Fruit fly (Drosophila melanogaster) whole organism, embryonic: ENCODE results near the gene CG5235.

Source experiments
- Antp ChIP-seq: fragments of 200-800 bp; sonication (Bioruptor generic); optimal IDR thresholded peaks from 3 replicates; lab custom pipeline; 2016; ENCODE audit warnings: missing biosample characterization, missing genetic modification characterization
- Bgb ChIP-seq: fragments of 200-800 bp; sonication (Bioruptor generic); IDR thresholded peaks from 2 replicates; pipeline ENCODE4 v1.3.6; 2022; ENCODE audit warnings: missing biosample characterization, missing genetic modification characterization; ENCODE audit not compliant: partially characterized antibody
- CG10209 ChIP-seq: fragments of 200-800 bp; sonication (Bioruptor generic); optimal IDR thresholded peaks from 3 replicates; lab custom pipeline; 2017; ENCODE audit warnings: missing biosample characterization, mild to moderate bottlenecking, missing genetic modification characterization, missing genetic modification reagents
- CG1233 ChIP-seq: fragments of 200-800 bp; sonication (Bioruptor generic); optimal IDR thresholded peaks from 4 replicates; lab custom pipeline; 2018; ENCODE audit warnings: missing biosample characterization, mild to moderate bottlenecking, missing genetic modification characterization
- CG13287 ChIP-seq: fragments of 200-800 bp; sonication (Bioruptor generic); IDR thresholded peaks from 2 replicates; pipeline ENCODE4 v1.3.6; 2022; ENCODE audit warnings: missing biosample characterization, missing genetic modification characterization; ENCODE audit not compliant: partially characterized antibody
- CG14050 ChIP-seq: fragments of 200-800 bp; sonication (Bioruptor generic); IDR thresholded peaks from 3 replicates; pipeline ENCODE4 v1.3.6; 2022; ENCODE audit warnings: missing biosample characterization, missing genetic modification characterization
- CG14667 ChIP-seq: fragments of 200-800 bp; sonication (Bioruptor generic); IDR thresholded peaks from 2 replicates; pipeline ENCODE4 v1.3.6; 2022; ENCODE audit warnings: missing biosample characterization, missing genetic modification characterization
- CG15011 ChIP-seq: fragments of 200-800 bp; sonication (Bioruptor generic); optimal IDR thresholded peaks from 3 replicates; lab custom pipeline; 2018; ENCODE audit warnings: missing biosample characterization, mild to moderate bottlenecking, missing genetic modification characterization
- CG15269 ChIP-seq: fragments of 200-800 bp; sonication (Bioruptor generic); optimal IDR thresholded peaks from 2 replicates; lab custom pipeline; 2018; ENCODE audit warnings: missing biosample characterization, mild to moderate bottlenecking, missing genetic modification characterization, moderate library complexity
- CG15479 ChIP-seq: fragments of 200-800 bp; sonication (Bioruptor generic); optimal IDR thresholded peaks from 3 replicates; lab custom pipeline; 2019; ENCODE audit warnings: missing biosample characterization, mild to moderate bottlenecking, missing genetic modification characterization, moderate library complexity
- CG16779 ChIP-seq: fragments of 200-800 bp; sonication (Bioruptor generic); IDR thresholded peaks from 2 replicates; pipeline ENCODE4 v1.3.6; 2022; ENCODE audit warnings: missing biosample characterization, missing genetic modification characterization
- CG17328 ChIP-seq: fragments of 200-800 bp; sonication (Bioruptor generic); IDR thresholded peaks from 2 replicates; pipeline ENCODE4 v1.3.6; 2022; ENCODE audit warnings: missing biosample characterization, missing genetic modification characterization
- CG17359 ChIP-seq: fragments of 200-800 bp; sonication (Bioruptor generic); optimal IDR thresholded peaks from 3 replicates; lab custom pipeline; 2018; ENCODE audit warnings: missing biosample characterization, mild to moderate bottlenecking, missing genetic modification characterization, moderate library complexity
- CG18764 ChIP-seq: fragments of 200-800 bp; sonication (Bioruptor generic); optimal IDR thresholded peaks from 3 replicates; lab custom pipeline; 2016; ENCODE audit warnings: missing biosample characterization, missing genetic modification characterization
- CG31388 ChIP-seq: fragments of 200-800 bp; sonication (Bioruptor generic); optimal IDR thresholded peaks from 2 replicates; lab custom pipeline; 2016; ENCODE audit warnings: missing biosample characterization, missing genetic modification characterization
- CG31441 ChIP-seq: fragments of 200-800 bp; sonication (Bioruptor generic); IDR thresholded peaks from 2 replicates; pipeline ENCODE4 v1.3.6; 2022; ENCODE audit warnings: missing biosample characterization, missing genetic modification characterization
- CG4360 ChIP-seq: fragments of 200-800 bp; sonication (Bioruptor generic); IDR thresholded peaks from 2 replicates; pipeline ENCODE4 v1.3.6; 2022; ENCODE audit warnings: missing biosample characterization, missing genetic modification characterization
- CG4707 ChIP-seq: fragments of 200-800 bp; sonication (Bioruptor generic); optimal IDR thresholded peaks from 2 replicates; lab custom pipeline; 2018; ENCODE audit warnings: missing biosample characterization, mild to moderate bottlenecking, missing genetic modification characterization, moderate library complexity
- CG6683 ChIP-seq: fragments of 200-800 bp; sonication (Bioruptor generic); optimal IDR thresholded peaks from 2 replicates; lab custom pipeline; 2017; ENCODE audit warnings: missing biosample characterization, mild to moderate bottlenecking, missing genetic modification characterization, missing genetic modification reagents
- CG7271 ChIP-seq: fragments of 200-800 bp; sonication (Bioruptor generic); optimal IDR thresholded peaks from 2 replicates; lab custom pipeline; 2018; ENCODE audit warnings: missing biosample characterization, mild to moderate bottlenecking, missing genetic modification characterization, moderate library complexity
- CG9727 ChIP-seq: fragments of 200-800 bp; sonication (Bioruptor generic); optimal IDR thresholded peaks from 3 replicates; lab custom pipeline; 2017; ENCODE audit warnings: missing biosample characterization, mild to moderate bottlenecking, missing genetic modification characterization
- CG9797 ChIP-seq: fragments of 200-800 bp; sonication (Bioruptor generic); optimal IDR thresholded peaks from 3 replicates; lab custom pipeline; 2018; ENCODE audit warnings: missing biosample characterization, mild to moderate bottlenecking, missing genetic modification characterization
- D19A ChIP-seq: fragments of 200-800 bp; optimal IDR thresholded peaks from 3 replicates; lab custom pipeline; 2019; ENCODE audit warnings: missing biosample characterization, mild to moderate bottlenecking, missing genetic modification characterization, moderate library complexity
- HmgZ ChIP-seq: fragments of 200-800 bp; sonication (Bioruptor generic); optimal IDR thresholded peaks from 2 replicates; lab custom pipeline; 2018; ENCODE audit warnings: missing biosample characterization, mild to moderate bottlenecking, missing genetic modification characterization
- Hr51 ChIP-seq, 2 experiments: fragments of 200-800 bp; sonication (Bioruptor generic); optimal IDR thresholded peaks; 2 replicates in 1 of 2; 3 replicates in 1 of 2; lab custom pipeline; 2016 to 2018; ENCODE audit warnings: missing biosample characterization in 2 of 2, missing genetic modification characterization in 2 of 2, mild to moderate bottlenecking in 1 of 2, moderate library complexity in 1 of 2
- Lhr ChIP-seq: fragments of 200-800 bp; sonication (Bioruptor generic); optimal IDR thresholded peaks from 3 replicates; lab custom pipeline; 2017; ENCODE audit warnings: mild to moderate bottlenecking, missing biosample characterization, missing genetic modification reagents, missing genetic modification characterization
- Lim3 ChIP-seq: fragments of 200-800 bp; sonication (Bioruptor generic); IDR thresholded peaks from 2 replicates; pipeline ENCODE4 v1.3.6; 2022; ENCODE audit warnings: missing biosample characterization, missing genetic modification characterization
- NfI ChIP-seq: fragments of 200-800 bp; sonication (Bioruptor generic); optimal IDR thresholded peaks from 3 replicates; lab custom pipeline; 2018; ENCODE audit warnings: missing biosample characterization, mild to moderate bottlenecking, missing genetic modification characterization, moderate library complexity
- Oli ChIP-seq: fragments of 200-800 bp; sonication (Bioruptor generic); optimal IDR thresholded peaks from 2 replicates; lab custom pipeline; 2018; ENCODE audit warnings: missing biosample characterization, mild to moderate bottlenecking, missing genetic modification characterization, moderate library complexity
- Ssrp ChIP-seq: fragments of 200-800 bp; sonication (Bioruptor generic); optimal IDR thresholded peaks from 2 replicates; lab custom pipeline; 2018; ENCODE audit warnings: missing biosample characterization, mild to moderate bottlenecking, missing genetic modification characterization, moderate library complexity
- Xrp1 ChIP-seq: fragments of 200-800 bp; sonication (Bioruptor generic); IDR thresholded peaks from 2 replicates; pipeline ENCODE4 v1.3.6; 2022; ENCODE audit warnings: missing biosample characterization, missing genetic modification characterization
- ase ChIP-seq: fragments of 200-800 bp; sonication (Bioruptor generic); IDR thresholded peaks from 3 replicates; pipeline ENCODE4 v1.3.6; 2022; ENCODE audit warnings: missing biosample characterization, missing genetic modification characterization
- cas ChIP-seq: fragments of 200-800 bp; sonication (Bioruptor generic); IDR thresholded peaks from 2 replicates; pipeline ENCODE4 v1.3.6; 2022; ENCODE audit warnings: missing biosample characterization, missing genetic modification characterization
- cato ChIP-seq: fragments of 200-800 bp; sonication (Bioruptor generic); optimal IDR thresholded peaks from 2 replicates; lab custom pipeline; 2016; ENCODE audit warnings: missing biosample characterization, missing genetic modification characterization, borderline replicate concordance
- chn ChIP-seq: fragments of 200-800 bp; sonication (Bioruptor generic); optimal IDR thresholded peaks from 2 replicates; lab custom pipeline; 2016; ENCODE audit warnings: missing biosample characterization, missing genetic modification characterization
- ems ChIP-seq: fragments of 200-800 bp; sonication (Bioruptor generic); optimal IDR thresholded peaks from 3 replicates; lab custom pipeline; 2016; ENCODE audit warnings: missing biosample characterization, missing genetic modification characterization
- fd3F ChIP-seq: fragments of 200-800 bp; sonication (Bioruptor generic); optimal IDR thresholded peaks from 2 replicates; lab custom pipeline; 2018; ENCODE audit warnings: missing biosample characterization, mild to moderate bottlenecking, missing genetic modification characterization, moderate library complexity
- h ChIP-seq: fragments of >200 bp; optimal IDR thresholded peaks from 2 replicates; lab custom pipeline; 2017
- insv ChIP-seq, 2 experiments: fragments of 200-800 bp; sonication (Bioruptor generic); optimal IDR thresholded peaks; 3 replicates each; lab custom pipeline; 2016 to 2018; ENCODE audit warnings: missing biosample characterization in 2 of 2, missing genetic modification characterization in 2 of 2
- ken ChIP-seq: fragments of 200-800 bp; sonication (Bioruptor generic); IDR thresholded peaks from 3 replicates; pipeline ENCODE4 v1.3.6; 2022; ENCODE audit warnings: missing biosample characterization, missing genetic modification characterization
- lab ChIP-seq: fragments of 200-800 bp; sonication (Bioruptor generic); optimal IDR thresholded peaks from 3 replicates; lab custom pipeline; 2017; ENCODE audit warnings: missing biosample characterization, missing genetic modification characterization, mild to moderate bottlenecking, moderate library complexity, missing genetic modification reagents
- lola ChIP-seq, 3 experiments: fragments of >200 bp in 2 of 3; fragments of 200-800 bp in 1 of 3; sonication (Bioruptor generic) in 1 of 3; optimal IDR thresholded peaks; 2 replicates each; lab custom pipeline; 2017 to 2019; ENCODE audit warnings: missing biosample characterization in 3 of 3, missing genetic modification characterization in 3 of 3, mild to moderate bottlenecking in 1 of 3, moderate library complexity in 1 of 3
- mld ChIP-seq: fragments of 200-800 bp; sonication (Bioruptor generic); IDR thresholded peaks from 3 replicates; pipeline ENCODE4 v1.3.6; 2022; ENCODE audit warnings: missing biosample characterization, missing genetic modification characterization; ENCODE audit not compliant: partially characterized antibody
- pan ChIP-seq, 4 experiments: fragments of >200 bp in 3 of 4; fragments of 200-800 bp in 1 of 4; sonication (Bioruptor generic) in 1 of 4; optimal IDR thresholded peaks in 3 of 4; IDR thresholded peaks in 1 of 4; 2 replicates each; pipeline versions ENCODE4 v1.3.6 to Lab custom; 2017 to 2022; ENCODE audit warnings: missing biosample characterization in 2 of 4, missing genetic modification characterization in 2 of 4, mixed read lengths in 1 of 4
- sug ChIP-seq: fragments of 200-800 bp; optimal IDR thresholded peaks from 2 replicates; lab custom pipeline; 2019; ENCODE audit warnings: missing biosample characterization, mild to moderate bottlenecking, missing genetic modification characterization, moderate library complexity
- tap ChIP-seq: fragments of 200-800 bp; optimal IDR thresholded peaks from 3 replicates; lab custom pipeline; 2019; ENCODE audit warnings: missing biosample characterization, mild to moderate bottlenecking, missing genetic modification characterization, moderate library complexity
- trem ChIP-seq: fragments of 200-800 bp; optimal IDR thresholded peaks from 3 replicates; lab custom pipeline; 2019; ENCODE audit warnings: missing biosample characterization, mild to moderate bottlenecking, missing genetic modification characterization, moderate library complexity
- tx ChIP-seq: fragments of 200-800 bp; sonication (Bioruptor generic); optimal IDR thresholded peaks from 2 replicates; lab custom pipeline; 2016; ENCODE audit warnings: missing biosample characterization, missing genetic modification characterization

Gene CG5235

DNA sequence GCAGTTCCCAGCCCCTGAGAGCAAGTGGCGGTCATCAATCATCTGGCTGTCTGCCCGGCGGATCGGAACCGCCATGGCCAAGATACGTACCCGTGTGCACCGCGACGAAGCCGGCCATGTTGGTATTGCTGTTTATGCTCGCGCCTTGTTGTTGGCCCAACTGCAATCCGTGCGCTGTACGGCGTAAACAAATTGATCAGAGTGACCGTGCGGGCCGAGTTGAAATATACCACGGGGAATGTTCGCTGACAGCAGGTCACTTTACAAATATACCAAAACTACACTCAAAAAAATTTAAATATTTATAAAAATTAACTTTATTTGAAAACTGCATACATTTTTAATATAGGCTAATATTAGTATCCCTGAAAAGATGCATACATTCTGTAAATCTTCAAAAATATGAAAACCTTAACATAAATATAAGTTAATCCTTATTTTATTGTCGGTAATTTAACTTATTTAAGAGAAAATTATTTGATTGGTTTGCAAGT is 2.8 kb downstream of the CG5235 start, which contains the start of gene Tasp1 (continued):
- TF ChIP-seq mld (GFP tag; lab: Robert Waterston, UW), result no peak
- TF ChIP-seq CG1233 (GFP tag; lab: Kevin White, UChicago), result peak; percentile 48
- TF ChIP-seq insv (GFP tag; optimal IDR thresholded peaks at IDR 0.05; lab: Kevin White, UChicago), result no peak
- no peak for TF ChIP-seq h (lab: Kevin White, UChicago)
- TF ChIP-seq CG4707 (GFP tag; lab: Kevin White, UChicago), result no peak
- TF ChIP-seq CG15011 (GFP tag; lab: Kevin White, UChicago), result no peak
- peak; percentile 42 for TF ChIP-seq Oli (tag; lab: Kevin White, UChicago)
- peak; percentile 47; the same call in 1 of the 2 replicates for TF ChIP-seq CG4360 (GFP tag; lab: Robert Waterston, UW)
- peak; percentile 57; the same call in 1 of the 2 replicates for TF ChIP-seq Bgb (GFP tag; lab: Robert Waterston, UW)
- TF ChIP-seq D19A (tag; lab: Kevin White, UChicago), result peak; percentile 67
- peak; percentile 1 for TF ChIP-seq ems (GFP tag; lab: Kevin White, UChicago)
- no peak for TF ChIP-seq Antp (GFP tag; lab: Kevin White, UChicago)
- peak; percentile 27 for TF ChIP-seq CG18764 (GFP tag; lab: Kevin White, UChicago)
- TF ChIP-seq trem (tag; lab: Kevin White, UChicago), result peak; percentile 63
- no peak for TF ChIP-seq pan (optimal IDR thresholded peaks at IDR 0.05; lab: Kevin White, UChicago)
- TF ChIP-seq pan (GFP tag; optimal IDR thresholded peaks at IDR 0.05 in 1 of 2, IDR thresholded peaks at IDR 0.05 in 1 of 2), result peak in 1 of 2 experiments; percentile 87
- peak; percentile 79 for TF ChIP-seq Xrp1
- peak; percentile 60 for TF ChIP-seq CG17359 (tag; lab: Kevin White, UChicago)
- peak; percentile 41; the same call in 1 of the 3 replicates for TF ChIP-seq CG14050 (GFP tag; lab: Robert Waterston, UW)
- peak; percentile 57; the same call in 2 of the 3 replicates for TF ChIP-seq ken (GFP tag; lab: Robert Waterston, UW)
- peak; percentile 34 for TF ChIP-seq CG10209 (GFP tag; lab: Kevin White, UChicago)
- TF ChIP-seq CG13287, result peak; percentile 46; the same call in 1 of the 2 replicates
- peak; percentile 76 for TF ChIP-seq lab (GFP tag; lab: Kevin White, UChicago)
- TF ChIP-seq chn (GFP tag; lab: Kevin White, UChicago), result peak; percentile 40
- TF ChIP-seq Ssrp (tag; lab: Kevin White, UChicago), result peak; percentile 68
- TF ChIP-seq CG15269 (tag; lab: Kevin White, UChicago), result no peak
- TF ChIP-seq CG17328 (GFP tag; lab: Robert Waterston, UW), result peak; percentile 74; the same call in 1 of the 2 replicates
- TF ChIP-seq tap, result peak; percentile 53
- peak; percentile 50 for TF ChIP-seq HmgZ (tag; lab: Kevin White, UChicago)
- TF ChIP-seq CG16779, result no peak
- TF ChIP-seq CG7271 (tag; lab: Kevin White, UChicago), result peak; percentile 39
- no peak for TF ChIP-seq cato (GFP tag; lab: Kevin White, UChicago)
- TF ChIP-seq sug, result peak; percentile 47
- TF ChIP-seq ase (GFP tag; lab: Robert Waterston, UW), result peak; percentile 46; the same call in 1 of the 3 replicates
- no peak for TF ChIP-seq CG14667
- TF ChIP-seq Lim3 (GFP tag; lab: Robert Waterston, UW), result no peak
- TF ChIP-seq tx (GFP tag; lab: Kevin White, UChicago), result no peak
- peak in 1 of 3 experiments; percentile 69 for TF ChIP-seq lola (GFP tag; optimal IDR thresholded peaks at IDR 0.05; lab: Kevin White, UChicago)
- peak; percentile 71; the same call in 1 of the 2 replicates for TF ChIP-seq cas
- peak; percentile 82 for TF ChIP-seq CG9797 (GFP tag; lab: Kevin White, UChicago)
- peak in 1 of 2 experiments; percentile 4 for TF ChIP-seq Hr51 (GFP tag; optimal IDR thresholded peaks at IDR 0.05; lab: Kevin White, UChicago)
- TF ChIP-seq NfI (GFP tag; lab: Kevin White, UChicago), result peak; percentile 45
- TF ChIP-seq CG9727 (GFP tag; lab: Kevin White, UChicago), result peak; percentile 66
- TF ChIP-seq CG31441 (GFP tag; lab: Robert Waterston, UW), result peak; percentile 79
- peak; percentile 49 for TF ChIP-seq fd3F (GFP tag; lab: Kevin White, UChicago)
- TF ChIP-seq CG15479 (GFP tag; lab: Kevin White, UChicago), result no peak
- peak; percentile 49 for TF ChIP-seq Lhr (GFP tag; lab: Kevin White, UChicago)
- TF ChIP-seq CG31388 (GFP tag; lab: Kevin White, UChicago), result peak; percentile 7
- peak; percentile 31 for TF ChIP-seq CG6683 (GFP tag; lab: Kevin White, UChicago)
